Worm (Caenorhabditis elegans) whole organism, L3 larva: Measurements from ENCODE around the gene T26A5.2.

Experiments
- ZK546.5 ChIP-seq: sonication (generic microtip); optimal IDR thresholded peaks from 2 replicates; lab custom pipeline; 2017; ENCODE audit warnings: missing biosample characterization, missing genetic modification characterization
- ama-1 ChIP-seq: fragments of 150-350 bp; optimal IDR thresholded peaks from 2 replicates; lab custom pipeline; 2018
- elt-2 ChIP-seq: sonication (generic microtip); optimal IDR thresholded peaks from 2 replicates; lab custom pipeline; 2016; ENCODE audit warnings: missing genetic modification reagents, mild to moderate bottlenecking, missing genetic modification characterization, missing compliant biosample characterization
- elt-3 ChIP-seq, 3 experiments: fragments of 150-350 bp in 1 of 3; sonication (generic microtip) in 2 of 3; optimal IDR thresholded peaks; 2 replicates in 2 of 3; 4 replicates in 1 of 3; lab custom pipeline; 2014 to 2017; ENCODE audit warnings: missing biosample characterization in 3 of 3, missing genetic modification characterization in 3 of 3
- fos-1 ChIP-seq: fragments of 150-350 bp; optimal IDR thresholded peaks from 2 replicates; lab custom pipeline; 2014; ENCODE audit warnings: missing biosample characterization, missing genetic modification characterization
- nfya-1 ChIP-seq: sonication (generic microtip); optimal IDR thresholded peaks from 2 replicates; lab custom pipeline; 2017; ENCODE audit warnings: missing genetic modification characterization, mild to moderate bottlenecking, missing compliant biosample characterization, antibody characterized with exemption, moderate library complexity; ENCODE audit not compliant: insufficient read depth
- nhr-11 ChIP-seq: fragments of 150-350 bp; optimal IDR thresholded peaks from 2 replicates; lab custom pipeline; 2014; ENCODE audit warnings: missing biosample characterization, missing genetic modification characterization
- nhr-28 ChIP-seq: fragments of 150-350 bp; optimal IDR thresholded peaks from 2 replicates; lab custom pipeline; 2014; ENCODE audit warnings: missing biosample characterization, missing genetic modification characterization
- pha-4 ChIP-seq: fragments of 150-350 bp; optimal IDR thresholded peaks from 2 replicates; lab custom pipeline; 2014; ENCODE audit warnings: missing biosample characterization, missing genetic modification reagents, missing genetic modification characterization
- sea-2 ChIP-seq: fragments of 150-350 bp; sonication (generic microtip); optimal IDR thresholded peaks from 4 replicates; lab custom pipeline; 2014; ENCODE audit warnings: missing biosample characterization, missing genetic modification reagents, missing genetic modification characterization
- unc-62 ChIP-seq: fragments of 150-350 bp; sonication (generic microtip); optimal IDR thresholded peaks from 4 replicates; lab custom pipeline; 2014; ENCODE audit warnings: missing biosample characterization, missing genetic modification reagents, missing genetic modification characterization

ce11 chrIII:6464113-6464571, 3.0 kb upstream of the T26A5.2 start:
- peak; percentile 50 for TF ChIP-seq ama-1 (lab: Kevin White, UChicago)
- peak; percentile 97 for TF ChIP-seq nfya-1 (tag; lab: Kevin White, UChicago)
- TF ChIP-seq pha-4 (tag; lab: Kevin White, UChicago), result peak; percentile 86
- TF ChIP-seq nhr-28 (tag; lab: Kevin White, UChicago), result no peak
- TF ChIP-seq fos-1, result peak; percentile 33
- peak; percentile 99 for TF ChIP-seq elt-2 (tag; lab: Kevin White, UChicago)
- no peak for TF ChIP-seq unc-62
- peak; percentile 44 for TF ChIP-seq nhr-11 (tag; lab: Kevin White, UChicago)
- peak in 2 of 3 experiments; percentile 8 to 36 for TF ChIP-seq elt-3 (tag; optimal IDR thresholded peaks at IDR 0.05; lab: Kevin White, UChicago)
- no peak for TF ChIP-seq sea-2 (GFP tag; lab: Kevin White, UChicago)
- TF ChIP-seq ZK546.5, result no peak
